Fruit fly (Drosophila melanogaster): Measurements from ENCODE around the gene zormin.
A peak's percentile ranks its signal among the peaks of the same experiment; 100 is the strongest.

zormin gene

DNA sequence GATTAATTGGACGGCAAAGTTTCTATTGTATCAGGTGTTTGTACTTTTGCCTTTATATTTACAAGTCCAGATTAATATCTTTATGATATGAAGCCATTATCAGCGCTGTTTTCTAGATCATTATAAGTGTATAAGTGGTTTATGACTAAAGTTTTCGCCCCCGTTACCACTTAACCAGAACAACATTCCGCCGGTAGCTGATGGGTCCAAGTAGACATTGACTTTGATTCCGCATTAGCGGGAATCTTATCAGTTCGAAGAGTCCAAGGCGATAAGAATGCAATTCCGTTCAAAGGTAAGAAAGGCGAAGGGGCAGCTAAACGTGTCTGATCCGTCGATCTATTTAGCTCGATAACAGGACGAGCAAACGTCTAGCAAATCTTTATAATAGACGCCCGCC, 40.0 kb upstream of the zormin start (continued):
- TF ChIP-seq CG7963 (GFP tag; IDR thresholded peaks at IDR 0.05; ENCODE audit: partially characterized antibody), result no peak
- TF ChIP-seq Hey (tag; optimal IDR thresholded peaks at IDR 0.05), result peak; percentile 74
- TF ChIP-seq gsb-n (tag; optimal IDR thresholded peaks at IDR 0.05), result no peak

dm6 chr3L:2185630-2186029, 34.1 kb upstream of the zormin start, which contains the start of gene CG13810:
Gene CG13810, plus strand, starts transcription at chr3L:2185930.
- no peak for TF ChIP-seq nerfin-2 (GFP tag; IDR thresholded peaks at IDR 0.05; ENCODE audit: partially characterized antibody)
- TF ChIP-seq tgo (GFP tag; IDR thresholded peaks at IDR 0.05), result no peak
- TF ChIP-seq nmo (GFP tag; optimal IDR thresholded peaks at IDR 0.05), result no peak
- no peak for TF ChIP-seq Elba2 (GFP tag; optimal IDR thresholded peaks at IDR 0.05)
- TF ChIP-seq rib (GFP tag; IDR thresholded peaks at IDR 0.05), result no peak
- TF ChIP-seq D19B (GFP tag; optimal IDR thresholded peaks at IDR 0.05), result no peak
- no peak for TF ChIP-seq Doc3 (GFP tag; IDR thresholded peaks at IDR 0.05; ENCODE audit: partially characterized antibody)

- TF ChIP-seq CG33213 (GFP tag; optimal IDR thresholded peaks at IDR 0.05) (no peak), CG8944 (GFP tag; optimal IDR thresholded peaks at IDR 0.05) (no peak), CG5953 (GFP tag; IDR thresholded peaks at IDR 0.05) (no peak), CG9437 (GFP tag; optimal IDR thresholded peaks at IDR 0.05) (no peak), CG14441 (GFP tag; IDR thresholded peaks at IDR 0.05) (no peak), ara (GFP tag; IDR thresholded peaks at IDR 0.05) (no peak), hkb (optimal IDR thresholded peaks at IDR 0.05) (no peak), hkb (GFP tag; IDR thresholded peaks at IDR 0.05) (no peak), yki (optimal IDR thresholded peaks at IDR 0.05) (no peak), CG3163 (GFP tag; optimal IDR thresholded peaks at IDR 0.05) (no peak), zfh2 (GFP tag; optimal IDR thresholded peaks at IDR 0.05) (no peak), h (optimal IDR thresholded peaks at IDR 0.05) (no peak)
Observed at dm6 chr3L:2174232-2174631, 22.7 kb upstream of the zormin start, which contains the start of gene CG15820. Gene CG15820, minus strand, starts transcription at chr3L:2174332.

dm6 chr3L:2170885-2171526, 19.5 kb upstream of the zormin start, which contains the start of gene CG5704:
Gene CG5704, minus strand, starts transcription at chr3L:2170971.
- TF ChIP-seq zfh1 (GFP tag; IDR thresholded peaks at IDR 0.05) (no peak), CG3163 (GFP tag; optimal IDR thresholded peaks at IDR 0.05) (peak; percentile 56), Sry-β (GFP tag; optimal IDR thresholded peaks at IDR 0.05) (no peak), CG11398 (GFP tag; optimal IDR thresholded peaks at IDR 0.05) (no peak), exex (tag; optimal IDR thresholded peaks at IDR 0.05) (peak; percentile 19), CG17802 (tag; optimal IDR thresholded peaks at IDR 0.05) (no peak), sens (GFP tag) (peak; percentile 4), otp (GFP tag; IDR thresholded peaks at IDR 0.05) (no peak), chinmo (GFP tag; IDR thresholded peaks at IDR 0.05; ENCODE audit: partially characterized antibody) (0 out of 4 replicates have a peak, but pooled peaks have one; percentile 35), ab (GFP tag; optimal IDR thresholded peaks at IDR 0.05) (no peak), CG12236 (GFP tag; optimal IDR thresholded peaks at IDR 0.05) (no peak), Pdp1 (GFP tag; optimal IDR thresholded peaks at IDR 0.05) (peak in 1 of 2 experiments; percentile 39), Trl (optimal IDR thresholded peaks at IDR 0.05) (peak; percentile 53 to 78), Trl (GFP tag; optimal IDR thresholded peaks at IDR 0.05) (no peak), sd (tag; optimal IDR thresholded peaks at IDR 0.05) (peak; percentile 30), Myb (GFP tag; optimal IDR thresholded peaks at IDR 0.05) (peak; percentile 31), CG7271 (tag; optimal IDR thresholded peaks at IDR 0.05) (no peak)

Measured in whole organism, embryonic.